Worm (Caenorhabditis elegans) whole organism, L1 larva: Measurements from ENCODE around the gene flp-12.

Source experiments
- C16A3.4 ChIP-seq: fragments of 150-350 bp; optimal IDR thresholded peaks from 2 replicates; lab custom pipeline; 2014; ENCODE audit warnings: missing biosample characterization, missing genetic modification characterization
- F16B12.6 ChIP-seq: fragments of 150-350 bp; optimal IDR thresholded peaks from 2 replicates; lab custom pipeline; 2014; ENCODE audit warnings: missing biosample characterization, missing genetic modification characterization
- Y116A8C.19 ChIP-seq: sonication (generic microtip); optimal IDR thresholded peaks from 2 replicates; lab custom pipeline; 2016; ENCODE audit warnings: missing compliant biosample characterization, missing genetic modification characterization, borderline replicate concordance
- aha-1 ChIP-seq: fragments of 150-350 bp; optimal IDR thresholded peaks from 2 replicates; lab custom pipeline; 2014; ENCODE audit warnings: missing biosample characterization, missing genetic modification characterization
- aly-2 ChIP-seq: fragments of 150-350 bp; optimal IDR thresholded peaks from 2 replicates; lab custom pipeline; 2014; ENCODE audit warnings: missing biosample characterization, missing genetic modification characterization
- ama-1 ChIP-seq: fragments of 150-350 bp; optimal IDR thresholded peaks from 2 replicates; lab custom pipeline; 2014
- ceh-63 ChIP-seq: fragments of 200-800 bp; sonication (Bioruptor generic); optimal IDR thresholded peaks from 2 replicates; lab custom pipeline; 2018; ENCODE audit warnings: mild to moderate bottlenecking, missing genetic modification characterization, missing compliant biosample characterization
- ceh-8 ChIP-seq: fragments of 200-800 bp; sonication (Bioruptor generic); optimal IDR thresholded peaks from 2 replicates; lab custom pipeline; 2018; ENCODE audit warnings: mild to moderate bottlenecking, missing genetic modification characterization, moderate library complexity, missing compliant biosample characterization
- ceh-82 ChIP-seq, 3 experiments: fragments of 150-350 bp in 1 of 3; sonication (generic microtip) in 2 of 3; optimal IDR thresholded peaks; 2 replicates each; lab custom pipeline; 2014 to 2017; ENCODE audit warnings: missing biosample characterization in 3 of 3, missing genetic modification characterization in 3 of 3
- ceh-88 ChIP-seq: fragments of 200-800 bp; sonication (Bioruptor generic); IDR thresholded peaks from 2 replicates; pipeline ENCODE4 v1.3.6; 2022; ENCODE audit warnings: missing genetic modification characterization, missing compliant biosample characterization
- ceh-90 ChIP-seq: sonication (generic microtip); optimal IDR thresholded peaks from 2 replicates; lab custom pipeline; 2016; ENCODE audit warnings: missing genetic modification characterization, missing compliant biosample characterization
- ces-1 ChIP-seq: fragments of 150-350 bp; optimal IDR thresholded peaks from 2 replicates; lab custom pipeline; 2014; ENCODE audit warnings: missing biosample characterization, missing genetic modification reagents, missing genetic modification characterization
- efl-1 ChIP-seq, 4 experiments: fragments of 150-350 bp; optimal IDR thresholded peaks in 3 of 4; peaks in 1 of 4; 1 replicate in 1 of 4; 2 replicates in 3 of 4; lab custom pipeline; 2014; ENCODE audit warnings: missing biosample characterization in 2 of 4, missing genetic modification characterization in 2 of 4, missing genetic modification reagents in 2 of 4
- efl-3 ChIP-seq: fragments of 200-800 bp; sonication (Bioruptor generic); optimal IDR thresholded peaks from 2 replicates; lab custom pipeline; 2018; ENCODE audit warnings: mild to moderate bottlenecking, missing genetic modification characterization, missing compliant biosample characterization
- egl-27 ChIP-seq, 2 experiments: fragments of 150-350 bp in 1 of 2; sonication (generic microtip); optimal IDR thresholded peaks; 3 replicates each; lab custom pipeline; 2017 to 2018; ENCODE audit warnings: missing biosample characterization in 2 of 2, missing genetic modification characterization in 2 of 2, missing genetic modification reagents in 2 of 2
- ets-5 ChIP-seq: fragments of 200-800 bp; sonication (Bioruptor generic); IDR thresholded peaks from 2 replicates; pipeline ENCODE4 v1.3.6; 2022; ENCODE audit warnings: missing genetic modification characterization, missing compliant biosample characterization
- fkh-10 ChIP-seq: sonication (generic microtip); optimal IDR thresholded peaks from 2 replicates; lab custom pipeline; 2017; ENCODE audit warnings: missing biosample characterization, missing genetic modification reagents, missing genetic modification characterization
- fkh-4 ChIP-seq: sonication (generic microtip); optimal IDR thresholded peaks from 2 replicates; lab custom pipeline; 2016; ENCODE audit warnings: missing compliant biosample characterization, missing genetic modification characterization, borderline replicate concordance
- fkh-8 ChIP-seq: sonication (generic microtip); optimal IDR thresholded peaks from 2 replicates; lab custom pipeline; 2016; ENCODE audit warnings: mild to moderate bottlenecking, missing genetic modification characterization, missing compliant biosample characterization
- grh-1 ChIP-seq: fragments of 200-800 bp; sonication (Bioruptor generic); IDR thresholded peaks from 2 replicates; pipeline ENCODE4 v1.3.6; 2022; ENCODE audit warnings: missing genetic modification reagents, missing genetic modification characterization, missing compliant biosample characterization
- hlh-4 ChIP-seq: sonication (generic microtip); optimal IDR thresholded peaks from 2 replicates; lab custom pipeline; 2016; ENCODE audit warnings: mild to moderate bottlenecking, missing genetic modification characterization, missing compliant biosample characterization
- hpl-2 ChIP-seq: fragments of 150-350 bp; optimal IDR thresholded peaks from 2 replicates; lab custom pipeline; 2014; ENCODE audit warnings: missing biosample characterization, missing genetic modification reagents, missing genetic modification characterization
- irx-1 ChIP-seq: sonication (generic microtip); optimal IDR thresholded peaks from 2 replicates; lab custom pipeline; 2016; ENCODE audit warnings: missing genetic modification characterization, missing compliant biosample characterization
- isw-1 ChIP-seq: fragments of 200-800 bp; sonication (Bioruptor generic); IDR thresholded peaks from 2 replicates; pipeline ENCODE4 v1.3.6; 2022; ENCODE audit warnings: missing genetic modification characterization, missing compliant biosample characterization
- jun-1 ChIP-seq: fragments of 150-350 bp; optimal IDR thresholded peaks from 2 replicates; lab custom pipeline; 2014; ENCODE audit warnings: missing biosample characterization, missing genetic modification reagents, missing genetic modification characterization
- lin-14 ChIP-seq: fragments of 200-800 bp; sonication (Bioruptor generic); optimal IDR thresholded peaks from 2 replicates; lab custom pipeline; 2018; ENCODE audit warnings: mild to moderate bottlenecking, missing genetic modification characterization, moderate library complexity, missing compliant biosample characterization
- lin-15B ChIP-seq: fragments of 150-350 bp; sonication (generic microtip); optimal IDR thresholded peaks from 3 replicates; lab custom pipeline; 2014; ENCODE audit warnings: missing biosample characterization, missing genetic modification characterization
- lin-39 ChIP-seq: fragments of 150-350 bp; optimal IDR thresholded peaks from 2 replicates; lab custom pipeline; 2014; ENCODE audit warnings: missing biosample characterization, missing genetic modification reagents, missing genetic modification characterization
- lir-3 ChIP-seq: sonication (generic microtip); optimal IDR thresholded peaks from 2 replicates; lab custom pipeline; 2016; ENCODE audit warnings: mild to moderate bottlenecking, missing genetic modification characterization, moderate library complexity, missing compliant biosample characterization; ENCODE audit not compliant: poor library complexity
- mep-1 ChIP-seq: fragments of 150-350 bp; optimal IDR thresholded peaks from 2 replicates; lab custom pipeline; 2014; ENCODE audit warnings: missing biosample characterization, missing genetic modification characterization
- nhr-11 ChIP-seq: fragments of 150-350 bp; optimal IDR thresholded peaks from 2 replicates; lab custom pipeline; 2014; ENCODE audit warnings: missing biosample characterization, missing genetic modification characterization
- nhr-47 ChIP-seq: sonication (generic microtip); optimal IDR thresholded peaks from 2 replicates; lab custom pipeline; 2016; ENCODE audit warnings: mild to moderate bottlenecking, missing genetic modification characterization, moderate library complexity, missing compliant biosample characterization
- nhr-71 ChIP-seq: sonication (generic microtip); optimal IDR thresholded peaks from 2 replicates; lab custom pipeline; 2016; ENCODE audit warnings: mild to moderate bottlenecking, missing genetic modification characterization, moderate library complexity, missing compliant biosample characterization
- nhr-84 ChIP-seq: sonication (generic microtip); optimal IDR thresholded peaks from 2 replicates; lab custom pipeline; 2017; ENCODE audit warnings: missing biosample characterization, missing genetic modification characterization
- rnt-1 ChIP-seq: sonication (generic microtip); optimal IDR thresholded peaks from 2 replicates; lab custom pipeline; 2016; ENCODE audit warnings: mild to moderate bottlenecking, missing genetic modification characterization, moderate library complexity, missing compliant biosample characterization
- snpc-4 ChIP-seq: fragments of 150-350 bp; optimal IDR thresholded peaks from 2 replicates; lab custom pipeline; 2014; ENCODE audit warnings: missing biosample characterization, missing genetic modification characterization
- snu-23 ChIP-seq: sonication (generic microtip); optimal IDR thresholded peaks from 2 replicates; lab custom pipeline; 2016; ENCODE audit warnings: missing genetic modification characterization, missing compliant biosample characterization
- sox-4 ChIP-seq: sonication (generic microtip); optimal IDR thresholded peaks from 2 replicates; lab custom pipeline; 2016; ENCODE audit warnings: missing genetic modification characterization, missing compliant biosample characterization
- tbx-2 ChIP-seq: sonication (generic microtip); optimal IDR thresholded peaks from 2 replicates; lab custom pipeline; 2016; ENCODE audit warnings: missing genetic modification characterization, missing compliant biosample characterization
- tlp-1 ChIP-seq: fragments of 150-350 bp; optimal IDR thresholded peaks from 2 replicates; lab custom pipeline; 2014; ENCODE audit warnings: missing biosample characterization, missing genetic modification characterization
- unc-130 ChIP-seq: fragments of 150-350 bp; optimal IDR thresholded peaks from 2 replicates; lab custom pipeline; 2017; ENCODE audit warnings: missing biosample characterization, missing genetic modification characterization, inconsistent platforms
- unc-86 ChIP-seq: sonication (generic microtip); optimal IDR thresholded peaks from 2 replicates; lab custom pipeline; 2016; ENCODE audit warnings: missing genetic modification characterization, missing compliant biosample characterization
- unc-98 ChIP-seq: fragments of 200-800 bp; sonication (Bioruptor generic); IDR thresholded peaks from 2 replicates; pipeline ENCODE4 v1.3.6; 2022; ENCODE audit warnings: missing genetic modification characterization, missing compliant biosample characterization
- vab-15 ChIP-seq: sonication (generic microtip); optimal IDR thresholded peaks from 2 replicates; lab custom pipeline; 2017; ENCODE audit warnings: missing genotype, mild to moderate bottlenecking, missing genetic modification characterization, missing compliant biosample characterization
- xbp-1 ChIP-seq: sonication (generic microtip); optimal IDR thresholded peaks from 2 replicates; lab custom pipeline; 2016; ENCODE audit warnings: missing genetic modification characterization, missing compliant biosample characterization
- ztf-11 ChIP-seq, 2 experiments: sonication (generic microtip); optimal IDR thresholded peaks; 2 replicates each; lab custom pipeline; 2016 to 2017; ENCODE audit warnings: missing genetic modification characterization in 2 of 2, missing biosample characterization in 1 of 2, missing compliant biosample characterization in 1 of 2

The flp-12 gene

ce11 chrX:4625080-4625479 lies 32.9 kb upstream of the flp-12 start:
- TF ChIP-seq nhr-71 (tag; lab: Kevin White, UChicago), result peak; percentile 11
- TF ChIP-seq efl-1 (optimal IDR thresholded peaks at IDR 0.05; lab: Kevin White, UChicago), result no peak
- no peak for TF ChIP-seq efl-1 (GFP tag; optimal IDR thresholded peaks at IDR 0.05 in 1 of 2; lab: Kevin White, UChicago)
- TF ChIP-seq ztf-11 (tag; optimal IDR thresholded peaks at IDR 0.05; lab: Kevin White, UChicago), result no peak
- no peak for TF ChIP-seq unc-130 (tag; lab: Kevin White, UChicago)
- no peak for TF ChIP-seq fkh-10 (GFP tag; lab: Kevin White, UChicago)
- no peak for TF ChIP-seq efl-3 (GFP tag; lab: Kevin White, UChicago)
- TF ChIP-seq hlh-4 (tag; lab: Kevin White, UChicago), result peak; percentile 92
- peak; percentile 41 for TF ChIP-seq fkh-8 (tag; lab: Kevin White, UChicago)
- no peak for TF ChIP-seq egl-27 (tag; optimal IDR thresholded peaks at IDR 0.05; lab: Kevin White, UChicago)
- no peak for TF ChIP-seq lin-39 (tag; lab: Kevin White, UChicago)
- no peak for TF ChIP-seq C16A3.4 (tag; lab: Kevin White, UChicago)

- TF ChIP-seq efl-1 (optimal IDR thresholded peaks at IDR 0.05; lab: Kevin White, UChicago) (no peak), efl-1 (GFP tag; optimal IDR thresholded peaks at IDR 0.05 in 1 of 2; lab: Kevin White, UChicago) (peak in 1 of 2 experiments; percentile 80), lin-14 (GFP tag; lab: Kevin White, UChicago) (peak; percentile 62), fkh-10 (GFP tag; lab: Kevin White, UChicago) (peak; percentile 39), aha-1 (tag; lab: Kevin White, UChicago) (no peak)
These were observed 31.6 kb upstream of the flp-12 start for ce11 chrX:4623707-4624106.

DNA sequence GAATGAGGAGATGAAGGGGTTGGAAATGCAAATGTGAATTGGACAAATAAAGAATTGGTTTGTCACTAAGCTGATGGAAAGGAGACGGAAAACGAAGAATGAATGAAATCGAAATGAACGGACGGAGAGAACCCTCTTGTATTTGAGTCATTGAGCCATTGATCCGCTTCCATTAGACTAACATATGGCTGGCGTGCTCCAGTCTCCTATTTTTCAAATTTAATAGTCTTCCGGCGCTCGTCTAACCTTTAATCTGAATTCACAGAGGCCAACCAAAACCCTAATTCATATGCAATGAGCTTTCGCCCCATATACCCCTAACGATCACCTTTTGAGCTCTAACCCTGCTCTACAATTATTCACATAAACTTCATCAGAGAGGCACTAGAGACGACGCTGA lies 29.9 kb upstream of the flp-12 start, which contains the start of gene C46C11.3:
Gene C46C11.3 (plus strand): TSS at position 301 of the 400 bp plus-strand sequence.
- no peak for TF ChIP-seq grh-1 (GFP tag; lab: Robert Waterston, UW)
- peak; percentile 24 for TF ChIP-seq fkh-8 (tag; lab: Kevin White, UChicago)

- TF ChIP-seq ceh-82 (tag; optimal IDR thresholded peaks at IDR 0.05; lab: Kevin White, UChicago) (peak in 1 of 3 experiments; percentile 13), unc-98 (GFP tag; lab: Robert Waterston, UW) (no peak), ama-1 (lab: Kevin White, UChicago) (no peak), snpc-4 (tag; lab: Kevin White, UChicago) (no peak), jun-1 (tag; lab: Kevin White, UChicago) (no peak), vab-15 (tag; lab: Kevin White, UChicago) (no peak), rnt-1 (tag; lab: Kevin White, UChicago) (no peak), sox-4 (tag; lab: Kevin White, UChicago) (no peak), efl-3 (GFP tag; lab: Kevin White, UChicago) (no peak), ceh-88 (no peak), aly-2 (tag; lab: Kevin White, UChicago) (no peak), unc-86 (tag; lab: Kevin White, UChicago) (peak; percentile 28), snu-23 (GFP tag; lab: Kevin White, UChicago) (no peak), Y116A8C.19 (tag; lab: Kevin White, UChicago) (no peak), F16B12.6 (tag; lab: Kevin White, UChicago) (no peak), tbx-2 (no peak), isw-1 (GFP tag; lab: Robert Waterston, UW) (no peak), nhr-84 (no peak), tlp-1 (tag; lab: Kevin White, UChicago) (no peak), ceh-8 (GFP tag; lab: Kevin White, UChicago) (no peak), ceh-63 (GFP tag; lab: Kevin White, UChicago) (peak; percentile 21), fkh-4 (no peak), ceh-90 (no peak), nhr-11 (no peak), lir-3 (tag; lab: Kevin White, UChicago) (no peak), xbp-1 (tag; lab: Kevin White, UChicago) (no peak), irx-1 (tag; lab: Kevin White, UChicago) (no peak), hpl-2 (no peak), ets-5 (no peak), hlh-4 (tag; lab: Kevin White, UChicago) (no peak), ces-1 (GFP tag; lab: Kevin White, UChicago) (no peak), nhr-47 (tag; lab: Kevin White, UChicago) (no peak), mep-1 (no peak), lin-15B (tag; lab: Kevin White, UChicago) (no peak), nhr-71 (tag; lab: Kevin White, UChicago) (no peak)
These were observed 27.9 kb upstream of the flp-12 start for ce11 chrX:4620019-4620418.
